Fruit fly (Drosophila melanogaster): ENCODE results near the gene Cpr64Ac.

DNA sequence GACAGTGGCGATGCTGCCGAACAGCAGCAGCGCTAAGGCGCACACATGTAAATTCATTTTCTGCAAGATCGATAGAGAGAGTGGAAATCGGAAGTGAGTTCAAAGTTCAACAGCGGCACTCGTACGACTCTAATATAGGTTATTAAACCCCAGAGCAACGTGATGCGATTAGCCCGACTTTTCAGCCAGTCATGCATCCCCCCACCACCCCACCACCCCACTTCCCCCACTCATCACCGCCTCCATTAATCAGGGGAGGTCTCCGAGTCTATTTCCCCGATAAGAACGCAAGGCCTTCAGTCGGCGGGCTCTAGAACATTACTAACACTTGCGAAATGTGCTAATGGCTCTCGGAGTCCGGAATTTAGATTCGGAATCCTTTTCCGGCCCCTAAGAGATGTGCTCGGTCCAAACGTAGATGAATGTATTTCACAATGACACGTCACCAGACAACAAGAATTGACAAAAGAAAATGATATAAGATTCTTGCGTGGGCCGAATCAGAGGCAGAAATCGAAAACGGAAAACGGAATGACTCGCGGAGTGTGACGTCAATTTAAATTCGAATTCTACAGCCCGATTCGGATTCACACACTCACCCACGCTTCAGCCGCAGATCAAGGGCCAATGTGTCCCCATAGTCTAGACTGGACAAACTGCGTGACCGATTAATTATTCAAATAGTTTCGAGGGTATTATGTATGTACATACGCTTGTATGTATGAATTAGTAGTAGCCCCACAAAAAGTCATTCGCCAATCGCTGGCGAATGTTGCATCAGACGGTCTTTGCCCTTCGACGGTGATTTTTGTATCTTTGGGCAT, 13.1 kb upstream of the Cpr64Ac start:
- TF ChIP-seq ss (GFP tag; optimal IDR thresholded peaks at IDR 0.05): peak; percentile 16 to 56
- no peak for TF ChIP-seq CG10631 (GFP tag; optimal IDR thresholded peaks at IDR 0.05)
- TF ChIP-seq CG8119 (GFP tag; IDR thresholded peaks at IDR 0.05): no peak
- TF ChIP-seq Sox102F (GFP tag; optimal IDR thresholded peaks at IDR 0.05): no peak
- TF ChIP-seq Ets96B (tag; optimal IDR thresholded peaks at IDR 0.05): no peak
- peak; percentile 84 for TF ChIP-seq svp (GFP tag)
- no peak for TF ChIP-seq Blimp-1 (GFP tag; optimal IDR thresholded peaks at IDR 0.05)
- no peak for TF ChIP-seq fkh (GFP tag; optimal IDR thresholded peaks at IDR 0.05)
- TF ChIP-seq CG34406 (GFP tag; optimal IDR thresholded peaks at IDR 0.05): no peak
- no peak for TF ChIP-seq acj6 (GFP tag; optimal IDR thresholded peaks at IDR 0.05)
- TF ChIP-seq OdsH (GFP tag; optimal IDR thresholded peaks at IDR 0.05): no peak
- no peak for TF ChIP-seq dsx (GFP tag; optimal IDR thresholded peaks at IDR 0.05; ENCODE audit: poor library complexity, severe bottlenecking)
